Worm (Caenorhabditis elegans): ENCODE results near the gene ZK1067.4.

The ZK1067.4 gene

ce11 chrII:9189648-9190047, 20.5 kb upstream of the ZK1067.4 start:
- TF ChIP-seq lin-54 (GFP tag; optimal IDR thresholded peaks at IDR 0.05) (no peak), cebp-1 (GFP tag; IDR thresholded peaks at IDR 0.05) (no peak), cebp-1 (tag; optimal IDR thresholded peaks at IDR 0.05) (no peak), somi-1 (GFP tag; optimal IDR thresholded peaks at IDR 0.05) (no peak), lir-1 (GFP tag; conservative IDR thresholded peaks at IDR 0.05) (no peak), F33H1.4 (GFP tag; IDR thresholded peaks at IDR 0.05) (no peak), mcd-1 (GFP tag; IDR thresholded peaks at IDR 0.05) (no peak), fkh-3 (tag; optimal IDR thresholded peaks at IDR 0.05) (no peak), lin-26 (GFP tag; IDR thresholded peaks at IDR 0.05) (no peak), F39B2.1 (GFP tag; IDR thresholded peaks at IDR 0.05) (no peak), ekl-4 (GFP tag; IDR thresholded peaks at IDR 0.05) (no peak), egrh-3 (GFP tag; IDR thresholded peaks at IDR 0.05) (no peak)

ce11 chrII:9190513-9191099, 19.6 kb upstream of the ZK1067.4 start:
- TF ChIP-seq ceh-40 (GFP tag; IDR thresholded peaks at IDR 0.05): 0 out of 2 replicates have a peak, but pooled peaks have one; percentile 14
- TF ChIP-seq ztf-18 (tag; optimal IDR thresholded peaks at IDR 0.05): no peak
- no peak for TF ChIP-seq tlf-1 (GFP tag; optimal IDR thresholded peaks at IDR 0.05)

- TF ChIP-seq ztf-3 (GFP tag; optimal IDR thresholded peaks at IDR 0.05) (no peak), cebp-1 (GFP tag; IDR thresholded peaks at IDR 0.05) (no peak), cebp-1 (tag; optimal IDR thresholded peaks at IDR 0.05) (no peak), tlf-1 (GFP tag; optimal IDR thresholded peaks at IDR 0.05) (no peak), nhr-27 (tag; optimal IDR thresholded peaks at IDR 0.05) (no peak), ztf-26 (tag; optimal IDR thresholded peaks at IDR 0.05) (no peak), him-1 (tag; optimal IDR thresholded peaks at IDR 0.05) (no peak), cebp-2 (GFP tag; IDR thresholded peaks at IDR 0.05) (no peak), atf-7 (tag; optimal IDR thresholded peaks at IDR 0.05) (no peak), athp-1 (tag; optimal IDR thresholded peaks at IDR 0.05) (no peak), F57C9.4 (tag; optimal IDR thresholded peaks at IDR 0.05) (no peak), lin-40 (tag; optimal IDR thresholded peaks at IDR 0.05) (no peak), hmg-20 (GFP tag; IDR thresholded peaks at IDR 0.05) (no peak), attf-5 (GFP tag; optimal IDR thresholded peaks at IDR 0.05) (no peak), mes-4 (tag; optimal IDR thresholded peaks at IDR 0.05) (no peak), rec-8 (tag; optimal IDR thresholded peaks at IDR 0.05) (no peak), nhr-80 (tag; optimal IDR thresholded peaks at IDR 0.05) (no peak), ztf-22 (GFP tag; optimal IDR thresholded peaks at IDR 0.05) (no peak), zim-3 (tag; optimal IDR thresholded peaks at IDR 0.05) (no peak), bed-2 (GFP tag; IDR thresholded peaks at IDR 0.05) (no peak), hrde-1 (tag; optimal IDR thresholded peaks at IDR 0.05; ENCODE audit: borderline replicate concordance) (no peak)
These were observed 16.0 kb upstream of the ZK1067.4 start, which contains the start of gene twk-4 for ce11 chrII:9194195-9194594. Gene twk-4, minus strand, starts transcription at chrII:9194295.

ce11 chrII:9196325-9196724, 13.9 kb upstream of the ZK1067.4 start:
- TF ChIP-seq cebp-2 (GFP tag; IDR thresholded peaks at IDR 0.05): no peak
- TF ChIP-seq snpc-4 (GFP tag; optimal IDR thresholded peaks at IDR 0.05): no peak
- peak in 1 of 4 experiments; percentile 1 for TF ChIP-seq snpc-4 (tag; optimal IDR thresholded peaks at IDR 0.05)
- peak in 1 of 2 experiments; percentile 17 for TF ChIP-seq let-607 (tag; optimal IDR thresholded peaks at IDR 0.05)
- no peak for TF ChIP-seq ceh-79 (tag; optimal IDR thresholded peaks at IDR 0.05)
- no peak for TF ChIP-seq akir-1 (GFP tag; optimal IDR thresholded peaks at IDR 0.05)
- no peak for TF ChIP-seq ekl-4 (GFP tag; IDR thresholded peaks at IDR 0.05)
- peak; percentile 85 for TF ChIP-seq nhr-80 (tag; optimal IDR thresholded peaks at IDR 0.05)
- TF ChIP-seq ceh-40 (GFP tag; IDR thresholded peaks at IDR 0.05): no peak
- TF ChIP-seq ZK185.1 (tag; optimal IDR thresholded peaks at IDR 0.05; ENCODE audit: poor library complexity, severe bottlenecking): no peak
- TF ChIP-seq ztf-28 (GFP tag; IDR thresholded peaks at IDR 0.05): no peak
- TF ChIP-seq Y95B8A.8 (GFP tag; IDR thresholded peaks at IDR 0.05): no peak

Data from whole organism, young adult.